Fruit fly (Drosophila melanogaster): ENCODE data around the gene Dyro.
A peak's percentile ranks its signal among the peaks of the same experiment; 100 is the strongest.

Dyro gene

dm6 chr3L:11248303-11248702, 47.4 kb downstream of the Dyro start (continued):
- TF ChIP-seq caup (GFP tag; optimal IDR thresholded peaks at IDR 0.05; ENCODE audit: severe bottlenecking) (peak; percentile 22), CG6813 (GFP tag; optimal IDR thresholded peaks at IDR 0.05) (no peak), sob (GFP tag; IDR thresholded peaks at IDR 0.05) (no peak; the same call in 1 of the 2 replicates), dati (GFP tag; IDR thresholded peaks at IDR 0.05) (no peak), CG2199 (GFP tag; IDR thresholded peaks at IDR 0.05) (peak; percentile 92), CG7786 (GFP tag; optimal IDR thresholded peaks at IDR 0.05) (no peak), Abd-B (GFP tag; optimal IDR thresholded peaks at IDR 0.05) (no peak), CG8089 (GFP tag; optimal IDR thresholded peaks at IDR 0.05) (no peak), CG32532 (GFP tag; IDR thresholded peaks at IDR 0.05) (peak; percentile 56; the same call in 1 of the 2 replicates), lbe (GFP tag; optimal IDR thresholded peaks at IDR 0.05) (no peak), jing (GFP tag; optimal IDR thresholded peaks at IDR 0.05) (no peak), CG14050 (GFP tag; IDR thresholded peaks at IDR 0.05) (no peak), CG13296 (GFP tag; optimal IDR thresholded peaks at IDR 0.05) (no peak), CG2202 (tag; optimal IDR thresholded peaks at IDR 0.05) (no peak), zen2 (GFP tag; IDR thresholded peaks at IDR 0.05; ENCODE audit: partially characterized antibody) (no peak), CG2678 (tag; optimal IDR thresholded peaks at IDR 0.05) (peak; percentile 27), Spps (tag; optimal IDR thresholded peaks at IDR 0.05) (no peak), CG16813 (GFP tag; IDR thresholded peaks at IDR 0.05; ENCODE audit: partially characterized antibody) (no peak), ara (GFP tag; IDR thresholded peaks at IDR 0.05) (no peak), CG11093 (GFP tag; IDR thresholded peaks at IDR 0.05) (no peak), Ada2b (GFP tag; IDR thresholded peaks at IDR 0.05) (no peak), CG17568 (GFP tag; optimal IDR thresholded peaks at IDR 0.05) (peak; percentile 19), gcm2 (GFP tag; optimal IDR thresholded peaks at IDR 0.05) (no peak)

DNA sequence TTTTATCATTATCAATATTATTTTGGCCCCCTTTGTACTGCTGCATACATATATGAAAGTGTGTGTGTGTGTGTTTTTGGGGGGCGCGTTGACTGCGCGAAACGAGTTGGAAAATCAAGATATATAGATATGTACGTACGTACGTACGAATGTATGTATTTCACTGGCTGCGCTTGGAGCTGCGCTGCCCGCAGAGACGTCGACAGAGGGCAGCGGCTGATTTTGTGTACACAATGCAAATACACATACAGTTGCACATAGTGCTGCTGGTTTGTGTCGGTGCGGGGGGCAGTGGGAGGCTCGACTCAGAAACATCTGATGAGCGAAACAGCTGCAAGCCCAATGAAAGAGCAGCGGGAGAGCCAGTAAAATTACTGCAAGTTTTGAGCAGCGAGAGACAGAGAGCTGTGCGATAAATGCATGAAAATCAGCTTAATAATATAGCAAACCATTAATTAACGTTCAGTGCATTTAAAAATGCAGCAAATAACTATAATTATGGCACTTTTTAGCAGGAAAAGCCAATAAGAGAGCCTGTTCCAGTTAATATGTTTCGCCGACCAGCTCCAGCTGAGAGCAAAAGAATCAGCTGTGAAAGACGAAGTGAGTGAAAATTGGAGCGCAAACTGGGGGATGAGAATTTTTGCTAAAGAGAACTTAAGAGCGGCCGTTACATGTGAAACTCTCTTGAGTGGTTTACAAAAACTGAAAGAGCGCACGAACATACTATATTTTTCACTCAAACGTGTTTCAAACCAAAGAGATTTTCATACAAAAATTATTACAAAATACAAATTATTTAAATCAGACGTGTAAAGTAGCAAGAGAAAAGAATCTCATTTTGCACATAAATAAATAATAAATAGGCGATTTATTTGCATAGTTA, 48.1 kb downstream of the Dyro start:
- TF ChIP-seq kay (GFP tag; optimal IDR thresholded peaks at IDR 0.05) (no peak), CG11696 (GFP tag; IDR thresholded peaks at IDR 0.05) (peak; percentile 70), CG8359 (GFP tag; optimal IDR thresholded peaks at IDR 0.05; ENCODE audit: borderline replicate concordance) (no peak), Fer3 (tag; optimal IDR thresholded peaks at IDR 0.05) (no peak), CG16815 (GFP tag; optimal IDR thresholded peaks at IDR 0.05) (no peak), ATbp (GFP tag; optimal IDR thresholded peaks at IDR 0.05) (peak; percentile 14), Vsx1 (GFP tag; optimal IDR thresholded peaks at IDR 0.05) (no peak), E2f2 (GFP tag; IDR thresholded peaks at IDR 0.05) (no peak), CG11560 (tag; IDR thresholded peaks at IDR 0.05) (no peak), lbe (GFP tag; optimal IDR thresholded peaks at IDR 0.05) (no peak), Lhr (GFP tag; optimal IDR thresholded peaks at IDR 0.05) (no peak), row (GFP tag; IDR thresholded peaks at IDR 0.05) (0 out of 3 replicates have a peak, but pooled peaks have one; percentile 12), gt (GFP tag; IDR thresholded peaks at IDR 0.05) (no peak), mld (GFP tag; IDR thresholded peaks at IDR 0.05; ENCODE audit: partially characterized antibody) (no peak), Dbx (GFP tag; IDR thresholded peaks at IDR 0.05) (no peak), dmrt99B (tag; optimal IDR thresholded peaks at IDR 0.05) (no peak), Doc3 (GFP tag; IDR thresholded peaks at IDR 0.05; ENCODE audit: partially characterized antibody) (no peak), CG2116 (GFP tag; optimal IDR thresholded peaks at IDR 0.05) (no peak), CG12219 (GFP tag; optimal IDR thresholded peaks at IDR 0.05) (peak; percentile 30), Xbp1 (GFP tag; optimal IDR thresholded peaks at IDR 0.05) (no peak), Trl (optimal IDR thresholded peaks at IDR 0.05) (peak; percentile 96 to 99), Trl (GFP tag; optimal IDR thresholded peaks at IDR 0.05) (peak; percentile 21), Nf-YB (GFP tag; optimal IDR thresholded peaks at IDR 0.05) (peak; percentile 2), Oli (tag; optimal IDR thresholded peaks at IDR 0.05) (no peak), CG4404 (GFP tag; IDR thresholded peaks at IDR 0.05) (no peak), CG17912 (GFP tag; optimal IDR thresholded peaks at IDR 0.05) (no peak)

Data from whole organism, embryonic.